Worm (Caenorhabditis elegans) whole organism, L3 larva: ENCODE measurements around the gene puf-12.

ENCODE experiments used
- R02D3.7 ChIP-seq: fragments of 150-350 bp; optimal IDR thresholded peaks from 2 replicates; lab custom pipeline; 2014; ENCODE audit warnings: missing biosample characterization, missing genetic modification characterization
- lin-15B ChIP-seq: fragments of 150-350 bp; optimal IDR thresholded peaks from 2 replicates; lab custom pipeline; 2014; ENCODE audit warnings: missing biosample characterization, missing genetic modification characterization
- lin-39 ChIP-seq: fragments of 150-350 bp; optimal IDR thresholded peaks from 2 replicates; lab custom pipeline; 2018; ENCODE audit warnings: missing biosample characterization, missing genetic modification reagents, missing genetic modification characterization
- nhr-11 ChIP-seq: fragments of 150-350 bp; optimal IDR thresholded peaks from 2 replicates; lab custom pipeline; 2014; ENCODE audit warnings: missing biosample characterization, missing genetic modification characterization
- nhr-237 ChIP-seq: fragments of 150-350 bp; optimal IDR thresholded peaks from 2 replicates; lab custom pipeline; 2014; ENCODE audit warnings: missing biosample characterization, missing genetic modification characterization
- nhr-25 ChIP-seq: sonication (generic microtip); optimal IDR thresholded peaks from 2 replicates; lab custom pipeline; 2017; ENCODE audit warnings: missing biosample characterization, missing genetic modification characterization
- nhr-77 ChIP-seq: fragments of 150-350 bp; optimal IDR thresholded peaks from 2 replicates; lab custom pipeline; 2014; ENCODE audit warnings: missing biosample characterization, missing genetic modification characterization
- skn-1 ChIP-seq: fragments of 150-350 bp; optimal IDR thresholded peaks from 2 replicates; lab custom pipeline; 2014; ENCODE audit warnings: missing biosample characterization, missing genetic modification characterization
- unc-62 ChIP-seq: fragments of 150-350 bp; sonication (generic microtip); optimal IDR thresholded peaks from 4 replicates; lab custom pipeline; 2014; ENCODE audit warnings: missing biosample characterization, missing genetic modification reagents, missing genetic modification characterization

DNA sequence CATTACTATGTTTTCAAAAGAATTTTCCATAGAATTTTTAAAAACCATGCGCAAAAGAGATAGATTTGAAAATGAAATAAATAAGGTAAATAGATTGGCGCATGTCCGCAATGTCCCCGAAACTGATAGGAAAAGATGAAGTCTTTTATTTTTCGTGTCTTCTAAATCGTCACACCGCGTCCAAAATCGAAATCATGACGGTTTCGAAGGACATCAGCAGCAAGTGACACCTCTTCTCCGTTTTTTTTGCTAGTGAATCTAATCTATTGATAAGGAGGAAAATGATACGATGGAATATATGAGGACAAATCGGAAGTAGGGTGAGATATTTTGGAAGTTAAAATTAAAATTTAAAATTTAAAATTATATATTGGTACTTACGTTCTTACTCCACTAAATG lies 26.1 kb upstream of the puf-12 start:
- no peak for TF ChIP-seq nhr-11 (tag; lab: Kevin White, UChicago)
- no peak for TF ChIP-seq R02D3.7 (tag; lab: Kevin White, UChicago)
- TF ChIP-seq lin-15B (tag; lab: Kevin White, UChicago): no peak
- TF ChIP-seq skn-1 (tag; lab: Kevin White, UChicago): no peak
- TF ChIP-seq lin-39 (tag; lab: Kevin White, UChicago): no peak
- TF ChIP-seq unc-62: no peak
- no peak for TF ChIP-seq nhr-77 (tag; lab: Kevin White, UChicago)
- no peak for TF ChIP-seq nhr-237 (tag; lab: Kevin White, UChicago)
- no peak for TF ChIP-seq nhr-25
